Worm (Caenorhabditis elegans) whole organism, young adult: ENCODE measurements around the gene VM106R.1.

ENCODE experiments used
- ama-1 ChIP-seq, 3 experiments: fragments of 150-350 bp in 1 of 3; sonication (generic microtip) in 2 of 3; optimal IDR thresholded peaks; 2 replicates each; lab custom pipeline; 2014 to 2018; ENCODE audit warnings: missing biosample characterization in 2 of 3, missing genetic modification characterization in 2 of 3, missing genetic modification reagents in 2 of 3
- bed-2 ChIP-seq: fragments of 200-800 bp; sonication (Bioruptor generic); IDR thresholded peaks from 2 replicates; pipeline ENCODE4 v1.3.6; 2022; ENCODE audit warnings: missing genetic modification reagents, missing genetic modification characterization, missing compliant biosample characterization
- hmg-20 ChIP-seq: fragments of 200-800 bp; sonication (Bioruptor generic); IDR thresholded peaks from 2 replicates; pipeline ENCODE4 v1.3.6; 2022; ENCODE audit warnings: missing genetic modification reagents, missing genetic modification characterization, missing compliant biosample characterization
- lin-54 ChIP-seq: fragments of 200-800 bp; sonication (Bioruptor generic); optimal IDR thresholded peaks from 2 replicates; lab custom pipeline; 2018; ENCODE audit warnings: mild to moderate bottlenecking, missing genetic modification characterization, missing compliant biosample characterization
- madf-10 ChIP-seq: sonication (generic microtip); optimal IDR thresholded peaks from 2 replicates; lab custom pipeline; 2016; ENCODE audit warnings: mild to moderate bottlenecking, missing genetic modification characterization, missing compliant biosample characterization
- nhr-80 ChIP-seq: sonication (generic microtip); optimal IDR thresholded peaks from 2 replicates; lab custom pipeline; 2016; ENCODE audit warnings: missing genetic modification characterization, missing compliant biosample characterization
- sea-2 ChIP-seq: fragments of 200-800 bp; sonication (Bioruptor generic); IDR thresholded peaks from 2 replicates; pipeline ENCODE4 v1.3.6; 2022; ENCODE audit warnings: missing genetic modification characterization, missing compliant biosample characterization
- snpc-4 ChIP-seq, 5 experiments: fragments of 150-350 bp in 1 of 5; sonication (generic microtip) in 4 of 5; optimal IDR thresholded peaks; 2 replicates each; lab custom pipeline; 2014 to 2018; ENCODE audit warnings: missing genetic modification characterization in 5 of 5, missing biosample characterization in 3 of 5, antibody characterized with exemption in 2 of 5, mild to moderate bottlenecking in 2 of 5, missing compliant biosample characterization in 2 of 5, missing genotype in 2 of 5, moderate library complexity in 2 of 5, missing genetic modification reagents in 1 of 5
- somi-1 ChIP-seq: fragments of 200-800 bp; sonication (Bioruptor generic); optimal IDR thresholded peaks from 2 replicates; lab custom pipeline; 2018; ENCODE audit warnings: mild to moderate bottlenecking, missing genetic modification characterization, missing compliant biosample characterization
- unc-62 ChIP-seq: fragments of 150-350 bp; optimal IDR thresholded peaks from 2 replicates; lab custom pipeline; 2014; ENCODE audit warnings: missing biosample characterization, missing genetic modification reagents, missing genetic modification characterization

- TF ChIP-seq nhr-80 (tag; lab: Kevin White, UChicago) (peak; percentile 45), bed-2 (GFP tag; lab: Robert Waterston, UW) (no peak), sea-2 (no peak), snpc-4 (GFP tag; optimal IDR thresholded peaks at IDR 0.05; lab: Kevin White, UChicago) (peak; percentile 49), snpc-4 (tag; optimal IDR thresholded peaks at IDR 0.05; lab: Kevin White, UChicago) (peak; percentile 2 to 87 (median 48)), unc-62 (GFP tag; lab: Kevin White, UChicago) (no peak), hmg-20 (GFP tag; lab: Robert Waterston, UW) (peak; percentile 93), ama-1 (optimal IDR thresholded peaks at IDR 0.05; lab: Kevin White, UChicago) (no peak), ama-1 (GFP tag; optimal IDR thresholded peaks at IDR 0.05; lab: Kevin White, UChicago) (peak in 1 of 2 experiments; percentile 62), lin-54 (GFP tag; lab: Kevin White, UChicago) (peak; percentile 92), madf-10 (tag; lab: Kevin White, UChicago) (peak; percentile 79), somi-1 (GFP tag; lab: Kevin White, UChicago) (peak; percentile 42)
Measured at ce11 chrII:10868670-10869246, 39.8 kb upstream of the VM106R.1 start, which contains the start of the genes gmps-1 and cap-2.
